Worm (Caenorhabditis elegans) whole organism, early embryonic: ENCODE measurements around the gene F35E12.2.

Source experiments
- B0310.2 ChIP-seq: sonication (generic microtip); optimal IDR thresholded peaks from 2 replicates; lab custom pipeline; 2016; ENCODE audit warnings: mild to moderate bottlenecking, missing genetic modification characterization, missing compliant biosample characterization
- F13C5.2 ChIP-seq: sonication (generic microtip); optimal IDR thresholded peaks from 2 replicates; lab custom pipeline; 2017; ENCODE audit warnings: mild to moderate bottlenecking, missing genetic modification characterization, inconsistent platforms, missing compliant biosample characterization
- aly-1 ChIP-seq: sonication (generic microtip); optimal IDR thresholded peaks from 2 replicates; lab custom pipeline; 2016; ENCODE audit warnings: missing genetic modification characterization, missing compliant biosample characterization
- ama-1 ChIP-seq: fragments of 150-350 bp; optimal IDR thresholded peaks from 2 replicates; lab custom pipeline; 2014
- ceh-13 ChIP-seq: fragments of 200-800 bp; sonication (Bioruptor generic); optimal IDR thresholded peaks from 2 replicates; lab custom pipeline; 2018; ENCODE audit warnings: mild to moderate bottlenecking, missing genetic modification characterization, missing compliant biosample characterization
- flt-1 ChIP-seq: fragments of 200-800 bp; sonication (Bioruptor generic); IDR thresholded peaks from 2 replicates; pipeline ENCODE4 v1.3.6; 2022; ENCODE audit warnings: missing genetic modification characterization, missing compliant biosample characterization
- hmbx-1 ChIP-seq: sonication (generic microtip); optimal IDR thresholded peaks from 2 replicates; lab custom pipeline; 2016; ENCODE audit warnings: mild to moderate bottlenecking, missing genetic modification characterization, missing compliant biosample characterization
- hmg-4 ChIP-seq: fragments of 200-800 bp; sonication (Bioruptor generic); optimal IDR thresholded peaks from 2 replicates; lab custom pipeline; 2018; ENCODE audit warnings: mild to moderate bottlenecking, missing genetic modification characterization, missing compliant biosample characterization
- hnd-1 ChIP-seq: sonication (generic microtip); optimal IDR thresholded peaks from 2 replicates; lab custom pipeline; 2016; ENCODE audit warnings: missing genetic modification characterization, missing compliant biosample characterization
- pes-1 ChIP-seq: fragments of 200-800 bp; sonication (Bioruptor generic); IDR thresholded peaks from 2 replicates; pipeline ENCODE4 v1.3.6; 2022; ENCODE audit warnings: missing genetic modification reagents, missing genetic modification characterization, missing compliant biosample characterization
- sea-1 ChIP-seq: fragments of 200-800 bp; sonication (Bioruptor generic); conservative IDR thresholded peaks from 2 replicates; pipeline ENCODE4 v1.3.6; 2022; ENCODE audit warnings: missing genetic modification characterization, missing compliant biosample characterization
- tbx-11 ChIP-seq: fragments of 200-800 bp; sonication (Bioruptor generic); IDR thresholded peaks from 2 replicates; pipeline ENCODE4 v1.3.6; 2022; ENCODE audit warnings: missing genetic modification characterization, missing compliant biosample characterization
- tbx-37 ChIP-seq: fragments of 200-800 bp; sonication (Bioruptor generic); conservative IDR thresholded peaks from 2 replicates; pipeline ENCODE4 v1.3.6; 2022; ENCODE audit warnings: missing genetic modification reagents, missing genetic modification characterization, missing compliant biosample characterization

ce11 chrV:13751811-13752210, 27.1 kb upstream of the F35E12.2 start, which contains the start of gene cld-9:
- TF ChIP-seq B0310.2 (tag; lab: Kevin White, UChicago) (no peak), flt-1 (GFP tag; lab: Robert Waterston, UW) (no peak), ama-1 (lab: Kevin White, UChicago) (no peak), hmg-4 (GFP tag; lab: Kevin White, UChicago) (no peak), aly-1 (tag; lab: Kevin White, UChicago) (no peak), sea-1 (no peak), ceh-13 (GFP tag; lab: Kevin White, UChicago) (no peak), hnd-1 (no peak), tbx-37 (GFP tag; lab: Robert Waterston, UW) (no peak), hmbx-1 (tag; lab: Kevin White, UChicago) (no peak), F13C5.2 (no peak), tbx-11 (GFP tag; lab: Robert Waterston, UW) (no peak), pes-1 (no peak)
